Worm (Caenorhabditis elegans) whole organism, L1 larva: ENCODE results near the gene slc-17.3.

ENCODE experiments used
- C34B4.2 ChIP-seq: sonication (generic microtip); optimal IDR thresholded peaks from 2 replicates; lab custom pipeline; 2017; ENCODE audit warnings: mild to moderate bottlenecking, missing genetic modification characterization, missing compliant biosample characterization
- alr-1 ChIP-seq: fragments of 200-800 bp; sonication (Bioruptor generic); optimal IDR thresholded peaks from 2 replicates; lab custom pipeline; 2018; ENCODE audit warnings: borderline replicate concordance, mild to moderate bottlenecking, missing genetic modification characterization, missing compliant biosample characterization
- blmp-1 ChIP-seq: fragments of 150-350 bp; optimal IDR thresholded peaks from 2 replicates; lab custom pipeline; 2014; ENCODE audit warnings: missing biosample characterization, missing genetic modification characterization
- ceh-8 ChIP-seq: fragments of 200-800 bp; sonication (Bioruptor generic); optimal IDR thresholded peaks from 2 replicates; lab custom pipeline; 2018; ENCODE audit warnings: mild to moderate bottlenecking, missing genetic modification characterization, moderate library complexity, missing compliant biosample characterization
- ceh-82 ChIP-seq, 3 experiments: fragments of 150-350 bp in 1 of 3; sonication (generic microtip) in 2 of 3; optimal IDR thresholded peaks; 2 replicates each; lab custom pipeline; 2014 to 2017; ENCODE audit warnings: missing biosample characterization in 3 of 3, missing genetic modification characterization in 3 of 3
- dpl-1 ChIP-seq, 3 experiments: fragments of 150-350 bp in 2 of 3; sonication (generic microtip) in 1 of 3; optimal IDR thresholded peaks; 2 replicates each; lab custom pipeline; 2014 to 2017; ENCODE audit warnings: missing biosample characterization in 3 of 3, missing genetic modification characterization in 3 of 3, missing genetic modification reagents in 3 of 3
- dsc-1 ChIP-seq: sonication (generic microtip); optimal IDR thresholded peaks from 2 replicates; lab custom pipeline; 2016; ENCODE audit warnings: mild to moderate bottlenecking, missing genetic modification characterization, missing compliant biosample characterization
- egl-13 ChIP-seq: sonication (generic microtip); optimal IDR thresholded peaks from 2 replicates; lab custom pipeline; 2016; ENCODE audit warnings: missing genotype, missing genetic modification reagents, missing genetic modification characterization, missing compliant biosample characterization
- elt-3 ChIP-seq, 6 experiments: fragments of 150-350 bp in 1 of 6; sonication (generic microtip); optimal IDR thresholded peaks; 2 replicates each; lab custom pipeline; 2017 to 2018; ENCODE audit warnings: missing biosample characterization in 6 of 6, missing genetic modification characterization in 6 of 6, inconsistent platforms in 1 of 6
- ets-5 ChIP-seq: fragments of 200-800 bp; sonication (Bioruptor generic); IDR thresholded peaks from 2 replicates; pipeline ENCODE4 v1.3.6; 2022; ENCODE audit warnings: missing genetic modification characterization, missing compliant biosample characterization
- fkh-10 ChIP-seq: sonication (generic microtip); optimal IDR thresholded peaks from 2 replicates; lab custom pipeline; 2017; ENCODE audit warnings: missing biosample characterization, missing genetic modification reagents, missing genetic modification characterization
- fkh-4 ChIP-seq: sonication (generic microtip); optimal IDR thresholded peaks from 2 replicates; lab custom pipeline; 2016; ENCODE audit warnings: missing compliant biosample characterization, missing genetic modification characterization, borderline replicate concordance
- hlh-17 ChIP-seq: fragments of 200-800 bp; sonication (Bioruptor generic); optimal IDR thresholded peaks from 2 replicates; lab custom pipeline; 2018; ENCODE audit warnings: missing genetic modification characterization, mild to moderate bottlenecking, missing compliant biosample characterization, moderate library complexity, borderline replicate concordance
- lin-13 ChIP-seq: fragments of 150-350 bp; optimal IDR thresholded peaks from 2 replicates; lab custom pipeline; 2014; ENCODE audit warnings: missing biosample characterization, missing genetic modification reagents, missing genetic modification characterization
- lin-14 ChIP-seq: fragments of 200-800 bp; sonication (Bioruptor generic); optimal IDR thresholded peaks from 2 replicates; lab custom pipeline; 2018; ENCODE audit warnings: mild to moderate bottlenecking, missing genetic modification characterization, moderate library complexity, missing compliant biosample characterization
- lin-35 ChIP-seq, 2 experiments: fragments of 150-350 bp; optimal IDR thresholded peaks; 2 replicates each; lab custom pipeline; 2014; ENCODE audit warnings: missing biosample characterization in 2 of 2, missing genetic modification characterization in 2 of 2, missing genetic modification reagents in 2 of 2
- mab-9 ChIP-seq: fragments of 200-800 bp; sonication (Bioruptor generic); IDR thresholded peaks from 2 replicates; pipeline ENCODE4 v1.3.6; 2022; ENCODE audit warnings: missing genetic modification reagents, missing genetic modification characterization, missing compliant biosample characterization
- mdl-1 ChIP-seq, 2 experiments: fragments of 150-350 bp; optimal IDR thresholded peaks; 2 replicates each; lab custom pipeline; 2014 to 2017; ENCODE audit warnings: missing biosample characterization in 2 of 2, missing genetic modification characterization in 2 of 2, inconsistent platforms in 1 of 2
- mef-2 ChIP-seq: fragments of 150-350 bp; optimal IDR thresholded peaks from 2 replicates; lab custom pipeline; 2014; ENCODE audit warnings: missing biosample characterization, missing genetic modification characterization
- nhr-11 ChIP-seq: fragments of 150-350 bp; optimal IDR thresholded peaks from 2 replicates; lab custom pipeline; 2014; ENCODE audit warnings: missing biosample characterization, missing genetic modification characterization
- nhr-19 ChIP-seq: fragments of 200-800 bp; sonication (Bioruptor generic); conservative IDR thresholded peaks from 2 replicates; pipeline ENCODE4 v1.3.6; 2022; ENCODE audit warnings: missing genetic modification characterization, missing compliant biosample characterization
- nhr-20 ChIP-seq: sonication (generic microtip); optimal IDR thresholded peaks from 2 replicates; lab custom pipeline; 2016; ENCODE audit warnings: mild to moderate bottlenecking, missing genetic modification characterization, missing compliant biosample characterization
- nhr-237 ChIP-seq: fragments of 150-350 bp; optimal IDR thresholded peaks from 2 replicates; lab custom pipeline; 2014; ENCODE audit warnings: missing biosample characterization, missing genetic modification characterization
- nhr-47 ChIP-seq: sonication (generic microtip); optimal IDR thresholded peaks from 2 replicates; lab custom pipeline; 2016; ENCODE audit warnings: mild to moderate bottlenecking, missing genetic modification characterization, moderate library complexity, missing compliant biosample characterization
- nhr-71 ChIP-seq: sonication (generic microtip); optimal IDR thresholded peaks from 2 replicates; lab custom pipeline; 2016; ENCODE audit warnings: mild to moderate bottlenecking, missing genetic modification characterization, moderate library complexity, missing compliant biosample characterization
- nhr-76 ChIP-seq: sonication (generic microtip); optimal IDR thresholded peaks from 2 replicates; lab custom pipeline; 2017; ENCODE audit warnings: missing biosample characterization, missing genetic modification characterization
- nhr-85 ChIP-seq: sonication (generic microtip); peaks from one replicate; lab custom pipeline; 2016; ENCODE audit warnings: missing genetic modification characterization, inconsistent platforms, missing compliant biosample characterization
- nhr-90 ChIP-seq: sonication (generic microtip); optimal IDR thresholded peaks from 2 replicates; lab custom pipeline; 2016; ENCODE audit warnings: mild to moderate bottlenecking, missing genetic modification characterization, missing compliant biosample characterization; ENCODE audit not compliant: poor library complexity
- pax-3 ChIP-seq: fragments of 200-800 bp; sonication (Bioruptor generic); optimal IDR thresholded peaks from 2 replicates; lab custom pipeline; 2018; ENCODE audit warnings: mild to moderate bottlenecking, missing genetic modification characterization, moderate library complexity, missing compliant biosample characterization
- pqm-1 ChIP-seq: sonication (generic microtip); optimal IDR thresholded peaks from 3 replicates; lab custom pipeline; 2017; ENCODE audit warnings: missing biosample characterization, missing genetic modification characterization
- rnt-1 ChIP-seq: sonication (generic microtip); optimal IDR thresholded peaks from 2 replicates; lab custom pipeline; 2016; ENCODE audit warnings: mild to moderate bottlenecking, missing genetic modification characterization, moderate library complexity, missing compliant biosample characterization
- skn-1 ChIP-seq: fragments of 150-350 bp; optimal IDR thresholded peaks from 2 replicates; lab custom pipeline; 2014; ENCODE audit warnings: missing biosample characterization, missing genetic modification characterization
- snu-23 ChIP-seq: sonication (generic microtip); optimal IDR thresholded peaks from 2 replicates; lab custom pipeline; 2016; ENCODE audit warnings: missing genetic modification characterization, missing compliant biosample characterization
- tbx-2 ChIP-seq: sonication (generic microtip); optimal IDR thresholded peaks from 2 replicates; lab custom pipeline; 2016; ENCODE audit warnings: missing genetic modification characterization, missing compliant biosample characterization
- tlp-1 ChIP-seq: fragments of 150-350 bp; optimal IDR thresholded peaks from 2 replicates; lab custom pipeline; 2014; ENCODE audit warnings: missing biosample characterization, missing genetic modification characterization
- unc-30 ChIP-seq: sonication (generic microtip); optimal IDR thresholded peaks from 2 replicates; lab custom pipeline; 2017; ENCODE audit warnings: missing biosample characterization, missing genetic modification characterization
- unc-62 ChIP-seq: fragments of 150-350 bp; optimal IDR thresholded peaks from 2 replicates; lab custom pipeline; 2014; ENCODE audit warnings: missing biosample characterization, missing genetic modification reagents, missing genetic modification characterization
- unc-98 ChIP-seq: fragments of 200-800 bp; sonication (Bioruptor generic); IDR thresholded peaks from 2 replicates; pipeline ENCODE4 v1.3.6; 2022; ENCODE audit warnings: missing genetic modification characterization, missing compliant biosample characterization
- zag-1 ChIP-seq: fragments of 150-350 bp; optimal IDR thresholded peaks from 2 replicates; lab custom pipeline; 2014; ENCODE audit warnings: missing biosample characterization, missing genetic modification characterization

Gene slc-17.3

ce11 chrIII:7897733-7898132 lies 32.6 kb upstream of the slc-17.3 start (continued):
- TF ChIP-seq nhr-47 (tag; lab: Kevin White, UChicago) (peak; percentile 36), ets-5 (GFP tag; lab: Robert Waterston, UW) (no peak), egl-13 (tag; lab: Kevin White, UChicago) (no peak), elt-3 (tag; optimal IDR thresholded peaks at IDR 0.05; lab: Kevin White, UChicago) (peak in 5 of 6 experiments; percentile 27 to 85 (median 48)), zag-1 (no peak), skn-1 (no peak), pax-3 (tag; lab: Kevin White, UChicago) (no peak), alr-1 (tag; lab: Kevin White, UChicago) (no peak), pqm-1 (tag; lab: Kevin White, UChicago) (no peak), nhr-76 (tag; lab: Kevin White, UChicago) (no peak), mdl-1 (tag; optimal IDR thresholded peaks at IDR 0.05; lab: Kevin White, UChicago) (no peak), mef-2 (no peak), snu-23 (GFP tag; lab: Kevin White, UChicago) (peak; percentile 58), nhr-85 (peak; percentile 95), nhr-237 (peak; percentile 1), mab-9 (GFP tag; lab: Robert Waterston, UW) (no peak), nhr-19 (GFP tag; lab: Robert Waterston, UW) (peak; percentile 80), lin-35 (GFP tag; optimal IDR thresholded peaks at IDR 0.05; lab: Kevin White, UChicago) (peak in 1 of 2 experiments; percentile 49), ceh-8 (no peak), lin-13 (GFP tag; lab: Kevin White, UChicago) (no peak), nhr-20 (tag; lab: Kevin White, UChicago) (peak; percentile 81), hlh-17 (GFP tag; lab: Kevin White, UChicago) (no peak), fkh-10 (GFP tag; lab: Kevin White, UChicago) (no peak), nhr-71 (tag; lab: Kevin White, UChicago) (peak; percentile 75), unc-98 (GFP tag; lab: Robert Waterston, UW) (no peak), dpl-1 (GFP tag; optimal IDR thresholded peaks at IDR 0.05; lab: Kevin White, UChicago) (peak in 1 of 3 experiments; percentile 9), tbx-2 (tag; lab: Kevin White, UChicago) (peak; percentile 62), nhr-90 (tag; lab: Kevin White, UChicago) (peak; percentile 71), lin-14 (GFP tag; lab: Kevin White, UChicago) (peak; percentile 57), dsc-1 (no peak), fkh-4 (tag; lab: Kevin White, UChicago) (no peak), C34B4.2 (tag; lab: Kevin White, UChicago) (no peak), rnt-1 (tag; lab: Kevin White, UChicago) (no peak), nhr-11 (tag; lab: Kevin White, UChicago) (no peak), unc-62 (GFP tag; lab: Kevin White, UChicago) (no peak), tlp-1 (tag; lab: Kevin White, UChicago) (no peak), blmp-1 (tag; lab: Kevin White, UChicago) (peak; percentile 55)

ce11 chrIII:7896925-7897324 lies 31.8 kb upstream of the slc-17.3 start, which contains the start of gene ZK688.10:
Gene ZK688.10 (minus strand): TSS chrIII:7897025.
- TF ChIP-seq rnt-1 (tag; lab: Kevin White, UChicago) (no peak), skn-1 (no peak), unc-62 (GFP tag; lab: Kevin White, UChicago) (no peak), unc-30 (tag; lab: Kevin White, UChicago) (no peak), alr-1 (tag; lab: Kevin White, UChicago) (no peak), fkh-10 (GFP tag; lab: Kevin White, UChicago) (no peak), nhr-47 (tag; lab: Kevin White, UChicago) (no peak)

DNA sequence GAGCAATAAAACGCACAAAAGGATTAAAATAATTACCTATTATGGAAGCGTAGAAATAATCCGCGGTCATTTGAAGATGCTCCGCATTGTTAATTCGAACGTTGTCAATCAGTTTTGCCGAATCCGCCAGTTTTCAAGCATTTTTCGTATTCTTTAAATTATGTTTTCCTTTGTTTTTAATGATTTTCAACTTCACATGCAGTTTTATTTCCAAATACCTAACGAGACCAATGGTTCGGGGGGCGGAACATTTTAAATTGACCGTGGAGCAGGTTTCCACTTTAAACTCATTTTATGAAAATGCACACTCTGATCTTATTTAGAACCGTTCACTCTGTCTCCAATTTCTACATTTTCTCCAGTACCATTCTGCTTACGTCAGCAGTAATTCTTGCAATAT lies 29.6 kb upstream of the slc-17.3 start, which contains the start of gene ZK688.4:
Gene ZK688.4, plus strand, starts transcription at position 301 of the 400 bp plus-strand sequence.
- TF ChIP-seq egl-13 (tag; lab: Kevin White, UChicago): no peak
- no peak for TF ChIP-seq ceh-82 (tag; optimal IDR thresholded peaks at IDR 0.05; lab: Kevin White, UChicago)
- no peak for TF ChIP-seq skn-1
